Fruit fly (Drosophila melanogaster): ENCODE results near the gene CG14830.

- TF ChIP-seq CG8478 (optimal IDR thresholded peaks at IDR 0.05) (no peak), usp (GFP tag; optimal IDR thresholded peaks at IDR 0.05) (no peak)
These were observed 49.0 kb upstream of the CG14830 start, which contains the start of gene unc-13-4A for dm6 chr3L:7312754-7313153.
